Worm (Caenorhabditis elegans): Measurements from ENCODE around the gene T22F3.7.

DNA sequence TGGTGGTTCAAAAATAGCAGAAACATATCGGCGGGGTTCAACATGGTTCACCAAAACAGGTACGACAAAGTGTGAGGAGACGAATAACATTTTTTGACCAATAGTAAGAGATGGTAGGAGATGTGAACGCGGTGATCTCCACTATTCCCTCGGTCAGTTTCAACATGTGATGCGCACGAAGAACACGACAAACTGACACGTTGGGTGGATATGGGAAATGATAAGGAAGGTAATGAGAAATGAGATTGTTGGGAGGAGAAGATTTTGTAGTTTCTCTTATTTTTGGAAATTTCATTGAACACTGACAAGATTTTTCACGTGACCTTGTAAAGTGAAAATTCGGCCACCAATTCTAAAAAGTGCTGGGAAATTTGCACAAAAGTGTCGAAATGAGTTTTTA lies 10.2 kb upstream of the T22F3.7 start:
- TF ChIP-seq ztf-4 (tag; optimal IDR thresholded peaks at IDR 0.05) (no peak), aly-2 (tag; optimal IDR thresholded peaks at IDR 0.05) (no peak), unc-39 (tag; optimal IDR thresholded peaks at IDR 0.05) (no peak), elt-3 (tag; optimal IDR thresholded peaks at IDR 0.05) (no peak), nhr-11 (tag; optimal IDR thresholded peaks at IDR 0.05) (no peak), fos-1 (tag; optimal IDR thresholded peaks at IDR 0.05) (no peak), snpc-4 (tag; optimal IDR thresholded peaks at IDR 0.05) (no peak), mab-5 (tag; optimal IDR thresholded peaks at IDR 0.05) (no peak), unc-55 (GFP tag; optimal IDR thresholded peaks at IDR 0.05) (no peak), lin-13 (GFP tag; optimal IDR thresholded peaks at IDR 0.05) (no peak), nhr-237 (tag; optimal IDR thresholded peaks at IDR 0.05) (no peak), nhr-25 (tag; optimal IDR thresholded peaks at IDR 0.05) (no peak), ama-1 (optimal IDR thresholded peaks at IDR 0.05) (no peak), elt-1 (tag; optimal IDR thresholded peaks at IDR 0.05) (no peak)
